Worm (Caenorhabditis elegans) whole organism, L4/young adult: ENCODE measurements around the gene fbxa-25.

Experiments
- W03F9.2 ChIP-seq: fragments of 150-350 bp; optimal IDR thresholded peaks from 2 replicates; lab custom pipeline; 2014; ENCODE audit warnings: missing biosample characterization, missing genetic modification characterization
- him-1 ChIP-seq: sonication (generic microtip); optimal IDR thresholded peaks from 2 replicates; lab custom pipeline; 2016; ENCODE audit warnings: missing genotype, missing genetic modification reagents, missing genetic modification characterization, missing compliant biosample characterization

ce11 chrIII:1354523-1354922 lies 5.3 kb upstream of the fbxa-25 start:
- TF ChIP-seq him-1 (tag; lab: Kevin White, UChicago) (no peak), W03F9.2 (tag; lab: Kevin White, UChicago) (no peak)
